Fruit fly (Drosophila melanogaster): ENCODE measurements around the gene Mps1.
A peak's percentile ranks its signal among the peaks of the same experiment; 100 is the strongest.

The Mps1 gene

DNA sequence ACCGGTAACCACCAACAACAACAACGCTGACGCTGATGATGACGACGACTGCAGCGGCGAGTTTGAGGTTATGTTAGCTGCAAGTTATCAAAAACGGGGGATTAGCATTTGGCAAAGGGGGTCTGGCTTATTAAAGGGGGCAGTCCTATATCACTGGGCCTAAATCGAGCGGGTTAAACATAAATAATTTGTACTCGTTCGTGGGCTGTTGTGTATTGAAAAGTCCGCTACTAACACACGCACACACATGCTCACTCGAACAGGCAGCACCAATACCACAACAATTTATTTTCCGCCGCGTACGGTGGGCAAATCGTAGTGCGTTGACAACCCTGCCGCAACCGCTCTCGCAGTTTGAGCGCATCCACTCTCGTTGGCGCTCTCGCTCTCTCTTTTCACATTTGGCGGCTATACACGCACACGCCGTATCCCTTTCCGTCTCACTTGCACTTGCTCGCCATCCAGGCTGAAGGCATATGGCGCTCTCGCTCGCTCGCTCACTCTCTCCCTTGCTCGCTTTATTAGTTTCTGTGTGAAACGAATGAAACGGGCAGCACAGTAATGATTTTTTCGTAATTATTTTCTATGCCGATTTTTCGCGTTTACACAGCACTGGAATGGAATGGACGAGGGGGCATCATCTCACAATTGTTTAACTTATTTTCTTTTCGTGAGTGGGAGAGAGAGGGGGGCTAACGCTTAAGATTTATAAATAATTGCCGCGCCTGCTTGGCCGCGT lies 46.0 kb downstream of the Mps1 start (continued):
- TF ChIP-seq tio (GFP tag; optimal IDR thresholded peaks at IDR 0.05) (no peak), kni (GFP tag; optimal IDR thresholded peaks at IDR 0.05) (peak; percentile 44), Abd-B (GFP tag; optimal IDR thresholded peaks at IDR 0.05) (peak; percentile 12), gsb-n (tag; optimal IDR thresholded peaks at IDR 0.05) (peak; percentile 68), CoRest (tag; optimal IDR thresholded peaks at IDR 0.05) (no peak), CG5180 (GFP tag; optimal IDR thresholded peaks at IDR 0.05) (peak; percentile 83), ro (GFP tag; IDR thresholded peaks at IDR 0.05) (no peak), CG3163 (GFP tag; optimal IDR thresholded peaks at IDR 0.05) (peak; percentile 39), gt (GFP tag; IDR thresholded peaks at IDR 0.05) (no peak), Dp (GFP tag; optimal IDR thresholded peaks at IDR 0.05) (peak; percentile 7), Gug (GFP tag; IDR thresholded peaks at IDR 0.05) (no peak), Pdp1 (GFP tag; optimal IDR thresholded peaks at IDR 0.05) (peak in 1 of 2 experiments; percentile 38), CG17328 (GFP tag; IDR thresholded peaks at IDR 0.05) (no peak), zfh2 (GFP tag; optimal IDR thresholded peaks at IDR 0.05) (peak; percentile 51), Awh (GFP tag; IDR thresholded peaks at IDR 0.05) (no peak), ewg (GFP tag; optimal IDR thresholded peaks at IDR 0.05) (peak; percentile 82), Hr51 (GFP tag; optimal IDR thresholded peaks at IDR 0.05) (peak in 1 of 2 experiments; percentile 19), gro (GFP tag; optimal IDR thresholded peaks at IDR 0.05) (peak; percentile 44), CG33557 (GFP tag; optimal IDR thresholded peaks at IDR 0.05) (peak; percentile 13), CG13894 (tag; optimal IDR thresholded peaks at IDR 0.05) (peak; percentile 37), grau (tag; optimal IDR thresholded peaks at IDR 0.05) (peak; percentile 31), CG12391 (tag; optimal IDR thresholded peaks at IDR 0.05) (peak; percentile 19), Ets97D (GFP tag; optimal IDR thresholded peaks at IDR 0.05) (peak; percentile 16), Meics (GFP tag; optimal IDR thresholded peaks at IDR 0.05) (peak; percentile 48), lab (GFP tag; optimal IDR thresholded peaks at IDR 0.05) (peak; percentile 62), Blimp-1 (GFP tag; optimal IDR thresholded peaks at IDR 0.05) (peak; percentile 15), wek (GFP tag; optimal IDR thresholded peaks at IDR 0.05) (peak; percentile 9), NK7.1 (GFP tag; optimal IDR thresholded peaks at IDR 0.05) (peak; percentile 9), Nf-YB (GFP tag; optimal IDR thresholded peaks at IDR 0.05) (peak; percentile 31), Sry-δ (GFP tag; optimal IDR thresholded peaks at IDR 0.05) (peak; percentile 7), Hr78 (GFP tag; optimal IDR thresholded peaks at IDR 0.05) (no peak), CG17385 (GFP tag; optimal IDR thresholded peaks at IDR 0.05) (peak; percentile 49), sd (tag; optimal IDR thresholded peaks at IDR 0.05) (peak; percentile 38), CG7745 (tag; optimal IDR thresholded peaks at IDR 0.05) (peak; percentile 16), CG3995 (GFP tag; optimal IDR thresholded peaks at IDR 0.05) (peak; percentile 4), pfk (GFP tag; optimal IDR thresholded peaks at IDR 0.05) (peak; percentile 91), CG11504 (tag; optimal IDR thresholded peaks at IDR 0.05) (peak; percentile 16), TFAM (GFP tag; optimal IDR thresholded peaks at IDR 0.05) (no peak), lola (GFP tag; optimal IDR thresholded peaks at IDR 0.05) (no peak), fd64A (GFP tag; optimal IDR thresholded peaks at IDR 0.05) (peak; percentile 30), tna (GFP tag; IDR thresholded peaks at IDR 0.05; ENCODE audit: partially characterized antibody) (no peak), CG6683 (GFP tag; optimal IDR thresholded peaks at IDR 0.05) (no peak), CG9797 (GFP tag; optimal IDR thresholded peaks at IDR 0.05) (no peak), nau (GFP tag; optimal IDR thresholded peaks at IDR 0.05) (peak; percentile 34), CG12769 (tag; optimal IDR thresholded peaks at IDR 0.05) (peak; percentile 91), chn (GFP tag; optimal IDR thresholded peaks at IDR 0.05) (peak; percentile 34), CG7786 (GFP tag; optimal IDR thresholded peaks at IDR 0.05) (peak; percentile 7)
